Worm (Caenorhabditis elegans): Measurements from ENCODE around the gene emb-9.

ce11 chrIII:9300670-9301069 is 43.6 kb downstream of the emb-9 start:
- TF ChIP-seq unc-39 (tag; optimal IDR thresholded peaks at IDR 0.05) (no peak), nhr-12 (tag; optimal IDR thresholded peaks at IDR 0.05) (no peak), pha-4 (tag; optimal IDR thresholded peaks at IDR 0.05) (no peak), snpc-4 (tag; optimal IDR thresholded peaks at IDR 0.05) (no peak), nhr-28 (tag; optimal IDR thresholded peaks at IDR 0.05) (no peak), tbx-8 (GFP tag; optimal IDR thresholded peaks at IDR 0.05) (no peak), nhr-237 (tag; optimal IDR thresholded peaks at IDR 0.05) (no peak), M03D4.4 (tag; optimal IDR thresholded peaks at IDR 0.05) (no peak), nhr-76 (tag; optimal IDR thresholded peaks at IDR 0.05) (no peak)
